Worm (Caenorhabditis elegans) whole organism, L2 larva: ENCODE measurements around the gene srt-54.

ENCODE experiments used
- ceh-16 ChIP-seq: fragments of 150-350 bp; optimal IDR thresholded peaks from 2 replicates; lab custom pipeline; 2014; ENCODE audit warnings: missing biosample characterization, missing genetic modification characterization
- nhr-10 ChIP-seq: sonication (generic microtip); optimal IDR thresholded peaks from 2 replicates; lab custom pipeline; 2017; ENCODE audit warnings: missing biosample characterization, missing genetic modification characterization
- sma-9 ChIP-seq, 2 experiments: fragments of 150-350 bp in 1 of 2; sonication (generic microtip) in 1 of 2; optimal IDR thresholded peaks; 2 replicates each; lab custom pipeline; 2014 to 2016; ENCODE audit warnings: missing genetic modification characterization in 2 of 2, mild to moderate bottlenecking in 1 of 2, missing biosample characterization in 1 of 2, missing compliant biosample characterization in 1 of 2, missing genetic modification reagents in 1 of 2, moderate library complexity in 1 of 2
- snpc-4 ChIP-seq: fragments of 150-350 bp; optimal IDR thresholded peaks from 2 replicates; lab custom pipeline; 2014; ENCODE audit warnings: missing biosample characterization, missing genetic modification characterization

- TF ChIP-seq sma-9 (GFP tag; optimal IDR thresholded peaks at IDR 0.05; lab: Kevin White, UChicago) (no peak), sma-9 (tag; optimal IDR thresholded peaks at IDR 0.05; lab: Kevin White, UChicago) (no peak), ceh-16 (tag; lab: Kevin White, UChicago) (no peak), nhr-10 (tag; lab: Kevin White, UChicago) (no peak), snpc-4 (tag; lab: Kevin White, UChicago) (no peak)
These were observed 41.2 kb upstream of the srt-54 start for ce11 chrII:75831-76230.
